Fruit fly (Drosophila melanogaster) whole organism, pupa: Measurements from ENCODE around the gene ara.

Experiments used
- CG15710 ChIP-seq: fragments of 200-800 bp; sonication (Bioruptor generic); optimal IDR thresholded peaks from 2 replicates; lab custom pipeline; 2018; ENCODE audit warnings: missing biosample characterization, mild to moderate bottlenecking, missing genetic modification characterization, moderate library complexity
- CG34367 ChIP-seq: fragments of 200-800 bp; sonication (Bioruptor generic); optimal IDR thresholded peaks from 2 replicates; lab custom pipeline; 2018; ENCODE audit warnings: missing biosample characterization, mild to moderate bottlenecking, missing genetic modification characterization
- CG4496 ChIP-seq: fragments of 200-800 bp; sonication (Bioruptor generic); IDR thresholded peaks from 3 replicates; pipeline ENCODE4 v1.3.6; 2022; ENCODE audit warnings: missing biosample characterization, missing genetic modification characterization
- CG8301 ChIP-seq: fragments of 200-800 bp; sonication (Bioruptor generic); optimal IDR thresholded peaks from 2 replicates; lab custom pipeline; 2018; ENCODE audit warnings: missing biosample characterization, mild to moderate bottlenecking, missing genetic modification characterization
- Ets98B ChIP-seq: fragments of 200-800 bp; sonication (Bioruptor generic); IDR thresholded peaks from 2 replicates; pipeline ENCODE4 v1.3.6; 2022; ENCODE audit warnings: missing biosample characterization, missing genetic modification characterization
- fd96Ca ChIP-seq: fragments of 200-800 bp; sonication (Bioruptor generic); IDR thresholded peaks from 3 replicates; pipeline ENCODE4 v1.3.6; 2022; ENCODE audit warnings: missing biosample characterization, missing genetic modification characterization

- TF ChIP-seq fd96Ca (GFP tag; lab: Robert Waterston, UW) (no peak), CG8301 (no peak), CG4496 (no peak), CG15710 (tag; lab: Kevin White, UChicago) (no peak), CG34367 (tag; lab: Kevin White, UChicago) (no peak), Ets98B (GFP tag; lab: Robert Waterston, UW) (no peak)
These were observed 5.3 kb downstream of the ara start for dm6 chr3L:12585761-12586160.
